Fruit fly (Drosophila melanogaster) whole organism, wandering third instar larva: ENCODE results near the gene Rgl.
A peak's percentile ranks its signal among the peaks of the same experiment; 100 is the strongest.

Source experiments
- Abd-B ChIP-seq: fragments of >200 bp; optimal IDR thresholded peaks from 2 replicates; lab custom pipeline; 2017; ENCODE audit warnings: missing biosample characterization, missing genetic modification characterization
- CG32264 ChIP-seq: fragments of 200-800 bp; sonication (Bioruptor generic); optimal IDR thresholded peaks from 2 replicates; lab custom pipeline; 2016; ENCODE audit warnings: missing biosample characterization, missing genetic modification characterization
- CG9705 ChIP-seq: fragments of 200-800 bp; sonication (Bioruptor generic); optimal IDR thresholded peaks from 2 replicates; lab custom pipeline; 2018; ENCODE audit warnings: missing biosample characterization, mild to moderate bottlenecking, missing genetic modification characterization
- CrebA ChIP-seq: fragments of 200-800 bp; sonication (Bioruptor generic); optimal IDR thresholded peaks from 2 replicates; lab custom pipeline; 2016; ENCODE audit warnings: missing biosample characterization, mild to moderate bottlenecking, missing genetic modification characterization, borderline replicate concordance
- Dfd ChIP-seq: fragments of >200 bp; optimal IDR thresholded peaks from 2 replicates; lab custom pipeline; 2017; ENCODE audit warnings: missing biosample characterization, missing genetic modification characterization
- Dif ChIP-seq: fragments of 200-275, 200-300 bp; sonication (Bioruptor generic); optimal IDR thresholded peaks from 2 replicates; lab custom pipeline; 2018; ENCODE audit warnings: missing biosample characterization, missing genetic modification characterization; ENCODE audit not compliant: partially characterized antibody
- GATAd ChIP-seq: sonication (Bioruptor generic); optimal IDR thresholded peaks from 2 replicates; lab custom pipeline; 2016; ENCODE audit warnings: missing biosample characterization, missing genetic modification characterization
- HLH106 ChIP-seq: fragments of 200-800 bp; optimal IDR thresholded peaks from 3 replicates; lab custom pipeline; 2019; ENCODE audit warnings: missing biosample characterization, mild to moderate bottlenecking, missing genetic modification characterization, moderate library complexity
- Hnf4 ChIP-seq: fragments of 200-800 bp; sonication (Bioruptor generic); optimal IDR thresholded peaks from 2 replicates; lab custom pipeline; 2016; ENCODE audit warnings: missing biosample characterization, mild to moderate bottlenecking, missing genetic modification characterization
- Hr78 ChIP-seq: fragments of >200 bp; optimal IDR thresholded peaks from 2 replicates; lab custom pipeline; 2017; ENCODE audit warnings: missing biosample characterization, missing genetic modification characterization
- Hr83 ChIP-seq: fragments of 200-300 bp; sonication (Bioruptor generic); optimal IDR thresholded peaks from 2 replicates; lab custom pipeline; 2016; ENCODE audit warnings: missing biosample characterization, mild to moderate bottlenecking, missing genetic modification characterization, moderate library complexity; ENCODE audit not compliant: poor library complexity, severe bottlenecking
- Jra ChIP-seq: sonication (Bioruptor generic); optimal IDR thresholded peaks from 2 replicates; lab custom pipeline; 2016; ENCODE audit warnings: missing biosample characterization, missing genetic modification characterization
- Mio ChIP-seq: sonication (Bioruptor generic); optimal IDR thresholded peaks from 2 replicates; lab custom pipeline; 2016; ENCODE audit warnings: missing biosample characterization, missing genetic modification characterization
- Myc ChIP-seq: fragments of >200 bp; optimal IDR thresholded peaks from 2 replicates; lab custom pipeline; 2017
- N ChIP-seq: fragments of >200 bp; optimal IDR thresholded peaks from 2 replicates; lab custom pipeline; 2018; ENCODE audit warnings: missing biosample characterization, missing external identifiers, missing genetic modification characterization
- OdsH ChIP-seq: fragments of 200-800 bp; sonication (Bioruptor generic); optimal IDR thresholded peaks from 2 replicates; lab custom pipeline; 2016; ENCODE audit warnings: missing biosample characterization, mild to moderate bottlenecking, missing genetic modification characterization
- Rel ChIP-seq, 2 experiments: fragments of 200-800 bp; sonication (Bioruptor generic) in 1 of 2; optimal IDR thresholded peaks; 2 replicates in 1 of 2; 3 replicates in 1 of 2; lab custom pipeline; 2016 to 2019; ENCODE audit warnings: mild to moderate bottlenecking in 2 of 2, missing biosample characterization in 2 of 2, missing genetic modification characterization in 2 of 2, moderate library complexity in 1 of 2
- Sp1 ChIP-seq: fragments of 200-800 bp; sonication (Bioruptor generic); optimal IDR thresholded peaks from 3 replicates; lab custom pipeline; 2019; ENCODE audit warnings: missing biosample characterization, mild to moderate bottlenecking, missing genetic modification characterization, moderate library complexity
- Vsx2 ChIP-seq: fragments of 200-300, 225-300 bp; sonication (Bioruptor generic); optimal IDR thresholded peaks from 2 replicates; lab custom pipeline; 2018; ENCODE audit warnings: missing biosample characterization, missing genetic modification characterization; ENCODE audit not compliant: partially characterized antibody
- br ChIP-seq: fragments of 200-800 bp; sonication (Bioruptor generic); optimal IDR thresholded peaks from 2 replicates; lab custom pipeline; 2016; ENCODE audit warnings: missing biosample characterization, missing genetic modification characterization
- brk ChIP-seq: fragments of 200-800 bp; sonication (Bioruptor generic); optimal IDR thresholded peaks from 2 replicates; lab custom pipeline; 2016; ENCODE audit warnings: missing biosample characterization, mild to moderate bottlenecking, missing genetic modification characterization
- dl ChIP-seq, 2 experiments: fragments of 175-275, 200-275 bp in 1 of 2; fragments of 200-275 bp in 1 of 2; sonication (Bioruptor generic); optimal IDR thresholded peaks; lab custom pipeline; 2018; ENCODE audit warnings: mild to moderate bottlenecking in 2 of 2, missing biosample characterization in 2 of 2, missing genetic modification characterization in 2 of 2, moderate library complexity in 2 of 2; ENCODE audit not compliant: partially characterized antibody in 2 of 2, insufficient read depth in 1 of 2
- dmrt93B ChIP-seq: fragments of 200-800 bp; sonication (Bioruptor generic); optimal IDR thresholded peaks from 2 replicates; lab custom pipeline; 2018; ENCODE audit warnings: missing biosample characterization, mild to moderate bottlenecking, missing genetic modification characterization
- dsf ChIP-seq: sonication (Bioruptor generic); optimal IDR thresholded peaks from 2 replicates; lab custom pipeline; 2016; ENCODE audit warnings: missing biosample characterization, missing genetic modification characterization, borderline replicate concordance
- ey ChIP-seq: fragments of 200-800 bp; sonication (Bioruptor generic); optimal IDR thresholded peaks from 2 replicates; lab custom pipeline; 2016; ENCODE audit warnings: missing biosample characterization, missing genetic modification characterization
- foxo ChIP-seq, 2 experiments: fragments of 200-800 bp; sonication (Bioruptor generic); optimal IDR thresholded peaks; 2 replicates in 1 of 2; 3 replicates in 1 of 2; lab custom pipeline; 2016 to 2017; ENCODE audit warnings: missing biosample characterization in 2 of 2, missing genetic modification characterization in 2 of 2
- fru ChIP-seq: fragments of 200-800 bp; sonication (Bioruptor generic); optimal IDR thresholded peaks from 3 replicates; lab custom pipeline; 2016; ENCODE audit warnings: missing biosample characterization, mild to moderate bottlenecking, missing genetic modification characterization
- h ChIP-seq: fragments of 200-800 bp; sonication (Bioruptor generic); optimal IDR thresholded peaks from 3 replicates; lab custom pipeline; 2016; ENCODE audit warnings: missing biosample characterization, mild to moderate bottlenecking, missing genetic modification characterization
- jim ChIP-seq: fragments of 175-275, 200-325 bp; sonication (Bioruptor generic); optimal IDR thresholded peaks from 2 replicates; lab custom pipeline; 2016; ENCODE audit warnings: missing biosample characterization, mild to moderate bottlenecking, missing genetic modification characterization
- lola ChIP-seq: fragments of >200 bp; optimal IDR thresholded peaks from 2 replicates; lab custom pipeline; 2017; ENCODE audit warnings: missing biosample characterization, missing genetic modification characterization
- pan ChIP-seq: fragments of >200 bp; optimal IDR thresholded peaks from 2 replicates; lab custom pipeline; 2017
- psq ChIP-seq: fragments of 200-800 bp; sonication (Bioruptor generic); optimal IDR thresholded peaks from 3 replicates; lab custom pipeline; 2017; ENCODE audit warnings: missing biosample characterization, mild to moderate bottlenecking, missing genetic modification characterization, moderate library complexity
- rgr ChIP-seq: fragments of 200-800 bp; sonication (Bioruptor generic); optimal IDR thresholded peaks from 3 replicates; lab custom pipeline; 2016; ENCODE audit warnings: missing biosample characterization, mild to moderate bottlenecking, missing genetic modification characterization
- sage ChIP-seq: fragments of 200-800 bp; sonication (Bioruptor generic); optimal IDR thresholded peaks from 2 replicates; lab custom pipeline; 2016; ENCODE audit warnings: missing biosample characterization, mild to moderate bottlenecking, missing genetic modification characterization
- sv ChIP-seq: fragments of 200-800 bp; sonication (Bioruptor generic); optimal IDR thresholded peaks from 3 replicates; lab custom pipeline; 2016; ENCODE audit warnings: missing biosample characterization, missing genetic modification characterization
- tai ChIP-seq: sonication (Bioruptor generic); optimal IDR thresholded peaks from 2 replicates; lab custom pipeline; 2016; ENCODE audit warnings: missing biosample characterization, missing genetic modification characterization
- usp ChIP-seq: fragments of >200 bp; optimal IDR thresholded peaks from 2 replicates; lab custom pipeline; 2017; ENCODE audit warnings: missing biosample characterization, missing genetic modification characterization
- woc ChIP-seq: sonication (Bioruptor generic); optimal IDR thresholded peaks from 2 replicates; lab custom pipeline; 2016; ENCODE audit warnings: missing biosample characterization, mild to moderate bottlenecking, missing genetic modification characterization

The Rgl gene

dm6 chr3L:13965502-13965843, 40.3 kb upstream of the Rgl start:
- TF ChIP-seq Myc (no peak), GATAd (GFP tag; lab: Kevin White, UChicago) (no peak), CrebA (GFP tag; lab: Kevin White, UChicago) (no peak), Hr78 (GFP tag; lab: Kevin White, UChicago) (no peak), dmrt93B (GFP tag; lab: Kevin White, UChicago) (no peak), tai (GFP tag; lab: Kevin White, UChicago) (no peak), dsf (GFP tag; lab: Kevin White, UChicago) (no peak), Abd-B (GFP tag; lab: Kevin White, UChicago) (no peak), pan (lab: Kevin White, UChicago) (no peak), ey (GFP tag; lab: Kevin White, UChicago) (no peak), CG9705 (GFP tag; lab: Kevin White, UChicago) (no peak), br (GFP tag; lab: Kevin White, UChicago) (no peak)

dm6 chr3L:13964635-13965501, 39.7 kb upstream of the Rgl start, which contains the start of the genes Meics, Nxf3 and ssp2:
Gene Meics, minus strand, starts transcription at chr3L:13964702.
Gene Nxf3, plus strand, starts transcription at chr3L:13965203.
Gene ssp2, plus strand, starts transcription at chr3L:13965203.
- TF ChIP-seq usp (GFP tag; lab: Kevin White, UChicago) = no peak
- TF ChIP-seq Vsx2 (GFP tag; lab: Kevin White, UChicago) = no peak
- TF ChIP-seq Dif (GFP tag; lab: Kevin White, UChicago) = no peak
- TF ChIP-seq HLH106 (tag; lab: Kevin White, UChicago) = no peak
- TF ChIP-seq brk (GFP tag; lab: Kevin White, UChicago) = no peak
- TF ChIP-seq Myc = peak; percentile 21
- TF ChIP-seq tai (GFP tag; lab: Kevin White, UChicago) = no peak
- TF ChIP-seq Jra (GFP tag; lab: Kevin White, UChicago) = peak; percentile 48
- TF ChIP-seq ey (GFP tag; lab: Kevin White, UChicago) = peak; percentile 20
- no peak for TF ChIP-seq fru (GFP tag; lab: Kevin White, UChicago)
- peak; percentile 91 for TF ChIP-seq Hr83 (GFP tag; lab: Kevin White, UChicago)
- peak; percentile 69 for TF ChIP-seq jim (GFP tag; lab: Kevin White, UChicago)
- no peak for TF ChIP-seq CG9705 (GFP tag; lab: Kevin White, UChicago)
- TF ChIP-seq sv = no peak
- no peak for TF ChIP-seq lola (GFP tag; lab: Kevin White, UChicago)
- no peak for TF ChIP-seq Dfd (GFP tag; lab: Kevin White, UChicago)
- peak; percentile 35 for TF ChIP-seq woc (GFP tag; lab: Kevin White, UChicago)
- TF ChIP-seq br (GFP tag; lab: Kevin White, UChicago) = no peak
- TF ChIP-seq pan (lab: Kevin White, UChicago) = no peak
- no peak for TF ChIP-seq foxo (GFP tag; optimal IDR thresholded peaks at IDR 0.05; lab: Kevin White, UChicago)
- peak; percentile 7 for TF ChIP-seq sage (GFP tag; lab: Kevin White, UChicago)
- no peak for TF ChIP-seq Rel (GFP tag; optimal IDR thresholded peaks at IDR 0.05; lab: Kevin White, UChicago)
- TF ChIP-seq Rel (tag; optimal IDR thresholded peaks at IDR 0.05; lab: Kevin White, UChicago) = no peak
- no peak for TF ChIP-seq rgr (GFP tag; lab: Kevin White, UChicago)
- no peak for TF ChIP-seq Hnf4 (GFP tag; lab: Kevin White, UChicago)
- TF ChIP-seq dl (GFP tag; optimal IDR thresholded peaks at IDR 0.05; lab: Kevin White, UChicago; ENCODE audit: insufficient read depth in 1 of 2, partially characterized antibody in 2 of 2) = no peak
- TF ChIP-seq psq (GFP tag; lab: Kevin White, UChicago) = no peak
- no peak for TF ChIP-seq GATAd (GFP tag; lab: Kevin White, UChicago)
- TF ChIP-seq dmrt93B (GFP tag; lab: Kevin White, UChicago) = peak; percentile 14
- TF ChIP-seq dsf (GFP tag; lab: Kevin White, UChicago) = no peak
- no peak for TF ChIP-seq Sp1
- TF ChIP-seq N (GFP tag; lab: Kevin White, UChicago) = no peak
- no peak for TF ChIP-seq Abd-B (GFP tag; lab: Kevin White, UChicago)
- no peak for TF ChIP-seq OdsH (GFP tag; lab: Kevin White, UChicago)
- TF ChIP-seq Hr78 (GFP tag; lab: Kevin White, UChicago) = no peak
- TF ChIP-seq h (GFP tag; lab: Kevin White, UChicago) = no peak
- TF ChIP-seq CG32264 = no peak
- TF ChIP-seq CrebA (GFP tag; lab: Kevin White, UChicago) = no peak
- no peak for TF ChIP-seq Mio (GFP tag; lab: Kevin White, UChicago)
